Worm (Caenorhabditis elegans) whole organism, mixed stage, embryonic: ENCODE results near the gene C26B2.8.

Experiments
- lsy-2 ChIP-seq: fragments of 150-350 bp; optimal IDR thresholded peaks from 2 replicates; lab custom pipeline; 2014; ENCODE audit warnings: missing biosample characterization, missing genetic modification characterization
- unc-39 ChIP-seq: fragments of 150-350 bp; optimal IDR thresholded peaks from 2 replicates; lab custom pipeline; 2014; ENCODE audit warnings: missing biosample characterization, missing genetic modification characterization
- ztf-11 ChIP-seq: fragments of 150-350 bp; optimal IDR thresholded peaks from 2 replicates; lab custom pipeline; 2014; ENCODE audit warnings: missing biosample characterization, missing genetic modification characterization

ce11 chrIV:8022035-8022673 lies 8.2 kb downstream of the C26B2.8 start, which contains the start of gene C26B2.2:
- no peak for TF ChIP-seq lsy-2 (tag; lab: Kevin White, UChicago)
- no peak for TF ChIP-seq ztf-11 (tag; lab: Kevin White, UChicago)
- TF ChIP-seq unc-39: no peak
